Fruit fly (Drosophila melanogaster) S2 (cell line): ENCODE data around the gene Scox.

Experiments used
- CG8478 ChIP-seq: fragments of >200 bp; optimal IDR thresholded peaks from 2 replicates; lab custom pipeline; 2018
- CTCF ChIP-seq, 2 experiments: fragments of >200 bp; optimal IDR thresholded peaks; 2 replicates each; lab custom pipeline; 2018

- TF ChIP-seq CTCF (optimal IDR thresholded peaks at IDR 0.05; lab: Kevin White, UChicago) (no peak), CG8478 (lab: Kevin White, UChicago) (no peak)
Measured at dm6 chr2L:5007256-5007655, 38.5 kb upstream of the Scox start.
